Worm (Caenorhabditis elegans): ENCODE results near the gene tmem-131.

ce11 chrIII:4983961-4984360 lies 14.0 kb downstream of the tmem-131 start:
- TF ChIP-seq aly-2 (tag; optimal IDR thresholded peaks at IDR 0.05), result no peak
- TF ChIP-seq ceh-90 (tag; optimal IDR thresholded peaks at IDR 0.05), result no peak
- no peak for TF ChIP-seq zag-1 (tag; optimal IDR thresholded peaks at IDR 0.05)
- TF ChIP-seq nhr-237 (tag; optimal IDR thresholded peaks at IDR 0.05), result no peak
- no peak for TF ChIP-seq ztf-4 (tag; optimal IDR thresholded peaks at IDR 0.05)
- TF ChIP-seq sox-4 (tag; optimal IDR thresholded peaks at IDR 0.05), result no peak
- no peak for TF ChIP-seq nhr-12 (tag; optimal IDR thresholded peaks at IDR 0.05)
- TF ChIP-seq fkh-8 (tag; optimal IDR thresholded peaks at IDR 0.05), result no peak
- TF ChIP-seq nhr-19 (GFP tag; conservative IDR thresholded peaks at IDR 0.05), result no peak
